Fruit fly (Drosophila melanogaster) S2 (cell line): ENCODE results near the gene CG18599.

ENCODE experiments used
- CG8478 ChIP-seq: fragments of >200 bp; optimal IDR thresholded peaks from 2 replicates; lab custom pipeline; 2018
- CTCF ChIP-seq, 2 experiments: fragments of >200 bp; optimal IDR thresholded peaks; 2 replicates each; lab custom pipeline; 2018

- TF ChIP-seq CG8478 (lab: Kevin White, UChicago) = no peak
- no peak for TF ChIP-seq CTCF (optimal IDR thresholded peaks at IDR 0.05; lab: Kevin White, UChicago)
These were observed 38.8 kb upstream of the CG18599 start for dm6 chr3R:18228713-18229222.
